Worm (Caenorhabditis elegans): Measurements from ENCODE around the gene tpst-1.

ce11 chrIII:12697591-12697990 lies 35.5 kb upstream of the tpst-1 start:
- TF ChIP-seq T22C8.4 (GFP tag; IDR thresholded peaks at IDR 0.05): no peak
- TF ChIP-seq ztf-23 (GFP tag; IDR thresholded peaks at IDR 0.05): no peak
- TF ChIP-seq flt-1 (GFP tag; IDR thresholded peaks at IDR 0.05): no peak
- TF ChIP-seq cog-1 (tag; optimal IDR thresholded peaks at IDR 0.05): no peak
